Fruit fly (Drosophila melanogaster) whole organism, embryonic: Measurements from ENCODE around the gene CG6296.

Experiments used
- CG10274 ChIP-seq: fragments of 200-800 bp; sonication (Bioruptor generic); optimal IDR thresholded peaks from 3 replicates; lab custom pipeline; 2017; ENCODE audit warnings: missing biosample characterization, mild to moderate bottlenecking, missing genetic modification characterization
- CG10366 ChIP-seq: fragments of 200-800 bp; sonication (Bioruptor generic); IDR thresholded peaks from 2 replicates; pipeline ENCODE4 v1.3.6; 2022; ENCODE audit warnings: missing biosample characterization, missing genetic modification characterization
- CG10979 ChIP-seq: fragments of 200-800 bp; sonication (Bioruptor generic); optimal IDR thresholded peaks from 2 replicates; lab custom pipeline; 2018; ENCODE audit warnings: missing biosample characterization, mild to moderate bottlenecking, missing genetic modification characterization, moderate library complexity
- CG11695 ChIP-seq: fragments of 200-800 bp; sonication (Bioruptor generic); IDR thresholded peaks from 3 replicates; pipeline ENCODE4 v1.3.6; 2022; ENCODE audit warnings: missing biosample characterization, missing genetic modification characterization
- CG12071 ChIP-seq: fragments of 200-800 bp; sonication (Bioruptor generic); optimal IDR thresholded peaks from 3 replicates; lab custom pipeline; 2018; ENCODE audit warnings: missing biosample characterization, mild to moderate bottlenecking, missing genetic modification characterization
- CG12299 ChIP-seq: fragments of 200-800 bp; sonication (Bioruptor generic); optimal IDR thresholded peaks from 2 replicates; lab custom pipeline; 2018; ENCODE audit warnings: missing biosample characterization, mild to moderate bottlenecking, missing genetic modification characterization
- CG1233 ChIP-seq: fragments of 200-800 bp; sonication (Bioruptor generic); optimal IDR thresholded peaks from 4 replicates; lab custom pipeline; 2018; ENCODE audit warnings: missing biosample characterization, mild to moderate bottlenecking, missing genetic modification characterization
- CG13624 ChIP-seq: fragments of 200-800 bp; sonication (Bioruptor generic); optimal IDR thresholded peaks from 2 replicates; lab custom pipeline; 2016; ENCODE audit warnings: missing biosample characterization, missing genetic modification characterization
- CG13894 ChIP-seq: fragments of 200-800 bp; sonication (Bioruptor generic); optimal IDR thresholded peaks from 3 replicates; lab custom pipeline; 2018; ENCODE audit warnings: missing biosample characterization, mild to moderate bottlenecking, missing genetic modification characterization, moderate library complexity
- CG14860 ChIP-seq: fragments of 200-800 bp; sonication (Bioruptor generic); IDR thresholded peaks from 3 replicates; pipeline ENCODE4 v1.3.6; 2022; ENCODE audit warnings: missing biosample characterization, missing genetic modification characterization; ENCODE audit not compliant: partially characterized antibody
- CG16863 ChIP-seq: fragments of 200-800 bp; sonication (Bioruptor generic); optimal IDR thresholded peaks from 3 replicates; lab custom pipeline; 2016; ENCODE audit warnings: missing biosample characterization, missing genetic modification characterization
- CG17568 ChIP-seq: fragments of 200-800 bp; sonication (Bioruptor generic); optimal IDR thresholded peaks from 2 replicates; lab custom pipeline; 2018; ENCODE audit warnings: missing biosample characterization, mild to moderate bottlenecking, missing genetic modification characterization, moderate library complexity
- CG17912 ChIP-seq: fragments of 200-800 bp; sonication (Bioruptor generic); optimal IDR thresholded peaks from 2 replicates; lab custom pipeline; 2018; ENCODE audit warnings: missing biosample characterization, mild to moderate bottlenecking, missing genetic modification characterization
- CG18262 ChIP-seq: fragments of 200-800 bp; optimal IDR thresholded peaks from 3 replicates; lab custom pipeline; 2019; ENCODE audit warnings: missing biosample characterization, mild to moderate bottlenecking, missing genetic modification characterization, moderate library complexity
- CG18476 ChIP-seq: fragments of 200-800 bp; sonication (Bioruptor generic); optimal IDR thresholded peaks from 2 replicates; lab custom pipeline; 2016; ENCODE audit warnings: missing biosample characterization, mild to moderate bottlenecking, missing genetic modification characterization
- CG18599 ChIP-seq: fragments of 200-800 bp; sonication (Bioruptor generic); optimal IDR thresholded peaks from 3 replicates; lab custom pipeline; 2017; ENCODE audit warnings: missing biosample characterization, missing genetic modification characterization, mild to moderate bottlenecking, moderate library complexity, missing genetic modification reagents
- CG2120 ChIP-seq: fragments of 200-800 bp; sonication (Bioruptor generic); optimal IDR thresholded peaks from 3 replicates; lab custom pipeline; 2016; ENCODE audit warnings: missing biosample characterization, missing genetic modification characterization
- CG33557 ChIP-seq: fragments of 200-800 bp; sonication (Bioruptor generic); optimal IDR thresholded peaks from 2 replicates; lab custom pipeline; 2019; ENCODE audit warnings: missing biosample characterization, mild to moderate bottlenecking, missing genetic modification characterization, moderate library complexity
- CG5953 ChIP-seq: fragments of 200-800 bp; sonication (Bioruptor generic); IDR thresholded peaks from 2 replicates; pipeline ENCODE4 v1.3.6; 2022; ENCODE audit warnings: missing biosample characterization, missing genetic modification characterization
- CG6813 ChIP-seq: fragments of 200-800 bp; sonication (Bioruptor generic); optimal IDR thresholded peaks from 2 replicates; lab custom pipeline; 2017; ENCODE audit warnings: missing biosample characterization, missing genetic modification characterization, mild to moderate bottlenecking, moderate library complexity, missing genetic modification reagents
- CG7745 ChIP-seq: fragments of 200-800 bp; sonication (Bioruptor generic); optimal IDR thresholded peaks from 2 replicates; lab custom pipeline; 2018; ENCODE audit warnings: missing biosample characterization, mild to moderate bottlenecking, missing genetic modification characterization, moderate library complexity
- CG9215 ChIP-seq: fragments of 200-800 bp; sonication (Bioruptor generic); IDR thresholded peaks from 2 replicates; pipeline ENCODE4 v1.3.6; 2022; ENCODE audit warnings: missing biosample characterization, missing genetic modification characterization
- CoRest ChIP-seq: fragments of 200-800 bp; sonication (Bioruptor generic); optimal IDR thresholded peaks from 3 replicates; lab custom pipeline; 2018; ENCODE audit warnings: missing biosample characterization, mild to moderate bottlenecking, missing genetic modification characterization, moderate library complexity
- D ChIP-seq, 2 experiments: fragments of 200-800 bp in 1 of 2; fragments of >200 bp in 1 of 2; sonication (Bioruptor generic) in 1 of 2; optimal IDR thresholded peaks; 2 replicates in 1 of 2; 3 replicates in 1 of 2; lab custom pipeline; 2017; ENCODE audit warnings: mild to moderate bottlenecking in 1 of 2, missing biosample characterization in 1 of 2, missing genetic modification characterization in 1 of 2, missing genetic modification reagents in 1 of 2
- Dbx ChIP-seq: fragments of 200-800 bp; sonication (Bioruptor generic); IDR thresholded peaks from 3 replicates; pipeline ENCODE4 v1.3.6; 2022; ENCODE audit warnings: missing biosample characterization, missing genetic modification characterization
- Dip2 ChIP-seq: fragments of 200-800 bp; sonication (Bioruptor generic); IDR thresholded peaks from 2 replicates; pipeline ENCODE4 v1.3.6; 2022; ENCODE audit warnings: missing biosample characterization, missing genetic modification characterization
- Doc2 ChIP-seq: fragments of 200-800 bp; sonication (Bioruptor generic); IDR thresholded peaks from 2 replicates; pipeline ENCODE4 v1.3.6; 2022; ENCODE audit warnings: missing biosample characterization, missing genetic modification characterization
- HmgZ ChIP-seq: fragments of 200-800 bp; sonication (Bioruptor generic); optimal IDR thresholded peaks from 2 replicates; lab custom pipeline; 2018; ENCODE audit warnings: missing biosample characterization, mild to moderate bottlenecking, missing genetic modification characterization
- Myb ChIP-seq: fragments of 200-800 bp; sonication (Bioruptor generic); optimal IDR thresholded peaks from 2 replicates; lab custom pipeline; 2016; ENCODE audit warnings: missing biosample characterization, missing genetic modification characterization
- Opbp ChIP-seq: fragments of 200-800 bp; sonication (Bioruptor generic); IDR thresholded peaks from 3 replicates; pipeline ENCODE4 v1.3.6; 2022; ENCODE audit warnings: missing biosample characterization, missing genetic modification characterization; ENCODE audit not compliant: partially characterized antibody
- Six4 ChIP-seq: fragments of 200-800 bp; sonication (Bioruptor generic); optimal IDR thresholded peaks from 2 replicates; lab custom pipeline; 2016; ENCODE audit warnings: missing biosample characterization, missing genetic modification characterization
- Sox102F ChIP-seq: fragments of 200-800 bp; sonication (Bioruptor generic); optimal IDR thresholded peaks from 2 replicates; lab custom pipeline; 2018; ENCODE audit warnings: missing biosample characterization, mild to moderate bottlenecking, missing genetic modification characterization, moderate library complexity
- Taf1 ChIP-seq: fragments of 200-800 bp; sonication (Bioruptor generic); IDR thresholded peaks from 2 replicates; pipeline ENCODE4 v1.3.6; 2022; ENCODE audit warnings: missing biosample characterization, missing genetic modification characterization
- Xrp1 ChIP-seq: fragments of 200-800 bp; sonication (Bioruptor generic); IDR thresholded peaks from 2 replicates; pipeline ENCODE4 v1.3.6; 2022; ENCODE audit warnings: missing biosample characterization, missing genetic modification characterization
- ac ChIP-seq: fragments of 200-800 bp; sonication (Bioruptor generic); optimal IDR thresholded peaks from 3 replicates; lab custom pipeline; 2017; ENCODE audit warnings: missing biosample characterization, mild to moderate bottlenecking, missing genetic modification characterization
- amos ChIP-seq: fragments of 200-800 bp; sonication (Bioruptor generic); IDR thresholded peaks from 2 replicates; pipeline ENCODE4 v1.3.6; 2022; ENCODE audit warnings: missing biosample characterization, missing genetic modification characterization; ENCODE audit not compliant: partially characterized antibody
- ato ChIP-seq: fragments of 200-800 bp; sonication (Bioruptor generic); IDR thresholded peaks from 2 replicates; pipeline ENCODE4 v1.3.6; 2022; ENCODE audit warnings: missing biosample characterization, missing genetic modification characterization; ENCODE audit not compliant: partially characterized antibody
- btn ChIP-seq: fragments of 200-800 bp; sonication (Bioruptor generic); optimal IDR thresholded peaks from 2 replicates; lab custom pipeline; 2016; ENCODE audit warnings: missing biosample characterization, missing genetic modification characterization
- cas ChIP-seq: fragments of 200-800 bp; sonication (Bioruptor generic); IDR thresholded peaks from 2 replicates; pipeline ENCODE4 v1.3.6; 2022; ENCODE audit warnings: missing biosample characterization, missing genetic modification characterization
- caup ChIP-seq: fragments of 200-800 bp; sonication (Bioruptor generic); optimal IDR thresholded peaks from 3 replicates; lab custom pipeline; 2017; ENCODE audit warnings: missing biosample characterization, mild to moderate bottlenecking, missing genetic modification characterization, moderate library complexity; ENCODE audit not compliant: severe bottlenecking
- dimm ChIP-seq: fragments of 200-800 bp; sonication (Bioruptor generic); IDR thresholded peaks from 2 replicates; pipeline ENCODE4 v1.3.6; 2022; ENCODE audit warnings: missing biosample characterization, missing genetic modification characterization
- insv ChIP-seq, 2 experiments: fragments of 200-800 bp; sonication (Bioruptor generic); optimal IDR thresholded peaks; 3 replicates each; lab custom pipeline; 2016 to 2018; ENCODE audit warnings: missing biosample characterization in 2 of 2, missing genetic modification characterization in 2 of 2
- jing ChIP-seq: fragments of 200-800 bp; sonication (Bioruptor generic); optimal IDR thresholded peaks from 2 replicates; lab custom pipeline; 2018; ENCODE audit warnings: missing biosample characterization, mild to moderate bottlenecking, missing genetic modification characterization
- row ChIP-seq: fragments of 200-800 bp; sonication (Bioruptor generic); IDR thresholded peaks from 3 replicates; pipeline ENCODE4 v1.3.6; 2022; ENCODE audit warnings: missing biosample characterization, missing genetic modification characterization
- sima ChIP-seq: fragments of 200-800 bp; sonication (Bioruptor generic); optimal IDR thresholded peaks from 2 replicates; lab custom pipeline; 2016; ENCODE audit warnings: missing biosample characterization, missing genetic modification characterization
- sisA ChIP-seq: fragments of 200-800 bp; sonication (Bioruptor generic); IDR thresholded peaks from 2 replicates; pipeline ENCODE4 v1.3.6; 2022; ENCODE audit warnings: missing biosample characterization, missing genetic modification characterization
- slou ChIP-seq: fragments of 200-800 bp; sonication (Bioruptor generic); optimal IDR thresholded peaks from 3 replicates; lab custom pipeline; 2016; ENCODE audit warnings: missing biosample characterization, missing genetic modification characterization
- unpg ChIP-seq: fragments of 200-800 bp; sonication (Bioruptor generic); optimal IDR thresholded peaks from 3 replicates; lab custom pipeline; 2018; ENCODE audit warnings: missing biosample characterization, mild to moderate bottlenecking, missing genetic modification characterization, moderate library complexity
- zen ChIP-seq: fragments of 200-800 bp; sonication (Bioruptor generic); optimal IDR thresholded peaks from 3 replicates; lab custom pipeline; 2018; ENCODE audit warnings: missing biosample characterization, mild to moderate bottlenecking, missing genetic modification characterization, moderate library complexity

The CG6296 gene

dm6 chr3R:26989802-26990509 lies 15.3 kb downstream of the CG6296 start, which contains the start of gene CG31076 (continued):
- TF ChIP-seq unpg (GFP tag; lab: Kevin White, UChicago) (no peak), HmgZ (tag; lab: Kevin White, UChicago) (peak; percentile 6), caup (GFP tag; lab: Kevin White, UChicago) (no peak), CG18262 (tag; lab: Kevin White, UChicago) (no peak), Six4 (GFP tag; lab: Kevin White, UChicago) (no peak), CoRest (peak; percentile 35), CG5953 (GFP tag; lab: Robert Waterston, UW) (no peak), Taf1 (GFP tag; lab: Robert Waterston, UW) (no peak), CG1233 (GFP tag; lab: Kevin White, UChicago) (no peak), CG10979 (peak; percentile 91), CG10274 (GFP tag; lab: Kevin White, UChicago) (no peak), Opbp (GFP tag; lab: Robert Waterston, UW) (no peak), CG33557 (GFP tag; lab: Kevin White, UChicago) (no peak), CG14860 (GFP tag; lab: Robert Waterston, UW) (no peak), sima (GFP tag; lab: Kevin White, UChicago) (no peak), Xrp1 (GFP tag; lab: Robert Waterston, UW) (no peak; the same call in 1 of the 2 replicates), Doc2 (no peak), cas (0 out of 2 replicates have a peak, but pooled peaks have one; percentile 19), CG18599 (GFP tag; lab: Kevin White, UChicago) (peak; percentile 41), amos (no peak), CG17568 (GFP tag; lab: Kevin White, UChicago) (no peak), insv (GFP tag; optimal IDR thresholded peaks at IDR 0.05; lab: Kevin White, UChicago) (no peak), CG10366 (no peak), CG11695 (GFP tag; lab: Robert Waterston, UW) (0 out of 3 replicates have a peak, but pooled peaks have one; percentile 35), Dip2 (GFP tag; lab: Robert Waterston, UW) (peak; percentile 88), D (optimal IDR thresholded peaks at IDR 0.05; lab: Kevin White, UChicago) (no peak), D (GFP tag; optimal IDR thresholded peaks at IDR 0.05; lab: Kevin White, UChicago) (no peak), Dbx (GFP tag; lab: Robert Waterston, UW) (no peak), ac (GFP tag; lab: Kevin White, UChicago) (no peak), btn (no peak), CG16863 (no peak), dimm (no peak), CG2120 (no peak), zen (tag; lab: Kevin White, UChicago) (no peak), slou (no peak), CG7745 (no peak), row (GFP tag; lab: Robert Waterston, UW) (peak; percentile 82; the same call in 2 of the 3 replicates), CG13624 (no peak), CG6813 (no peak), Myb (no peak), jing (GFP tag; lab: Kevin White, UChicago) (no peak), CG12299 (tag; lab: Kevin White, UChicago) (no peak), CG13894 (tag; lab: Kevin White, UChicago) (no peak), CG18476 (GFP tag; lab: Kevin White, UChicago) (peak; percentile 10), CG9215 (GFP tag; lab: Robert Waterston, UW) (no peak), CG17912 (GFP tag; lab: Kevin White, UChicago) (no peak), ato (GFP tag; lab: Robert Waterston, UW) (no peak), sisA (GFP tag; lab: Robert Waterston, UW) (peak; percentile 26; the same call in 1 of the 2 replicates), CG12071 (GFP tag; lab: Kevin White, UChicago) (no peak), Sox102F (GFP tag; lab: Kevin White, UChicago) (peak; percentile 53)
